Fruit fly (Drosophila melanogaster) S2 (cell line): ENCODE measurements around the gene Traf-like.
A peak's percentile ranks its signal among the peaks of the same experiment; 100 is the strongest.

Experiments
- CG8478 ChIP-seq: fragments of >200 bp; optimal IDR thresholded peaks from 2 replicates; lab custom pipeline; 2018
- CTCF ChIP-seq, 2 experiments: fragments of >200 bp; optimal IDR thresholded peaks; 2 replicates each; lab custom pipeline; 2018

Gene Traf-like

DNA sequence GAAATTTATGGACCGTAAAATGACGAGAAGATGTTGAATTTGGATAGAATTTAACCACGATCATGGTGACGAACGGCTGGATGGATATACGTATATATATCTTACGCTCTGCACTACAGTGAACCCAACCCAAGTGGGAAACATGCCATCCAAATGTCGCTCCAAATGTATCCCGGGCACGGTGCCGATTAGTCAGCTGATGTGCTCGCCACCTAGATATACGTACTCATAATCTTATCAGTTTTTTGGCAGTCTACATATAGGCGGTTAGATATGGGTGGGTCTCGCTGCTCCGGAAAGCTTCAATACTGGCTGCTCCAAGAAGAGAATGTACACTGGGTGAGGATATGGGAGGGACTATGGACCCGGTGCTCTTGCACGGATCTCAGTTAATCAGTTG lies 8.8 kb upstream of the Traf-like start:
- TF ChIP-seq CG8478 (no peak), CTCF (optimal IDR thresholded peaks at IDR 0.05; lab: Kevin White, UChicago) (no peak)

DNA sequence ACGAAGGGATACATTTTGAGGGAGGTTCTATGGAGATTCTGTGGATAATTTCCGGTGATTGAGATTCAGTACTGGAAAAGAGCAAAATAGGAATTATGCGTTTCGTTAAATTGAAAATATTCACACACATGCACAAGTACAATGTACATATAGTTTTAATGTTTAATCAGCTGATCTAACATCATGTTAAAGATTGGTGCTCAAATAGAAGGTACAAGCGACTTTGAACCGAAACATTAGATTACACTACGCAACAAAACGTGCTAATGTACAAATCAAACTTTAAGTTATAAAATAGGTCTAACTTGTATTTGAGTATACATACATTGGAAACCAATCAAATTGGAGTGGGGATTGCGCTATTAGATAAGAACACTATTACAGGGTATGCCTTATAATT lies 5.2 kb downstream of the Traf-like start:
- TF ChIP-seq CG8478 (no peak), CTCF (optimal IDR thresholded peaks at IDR 0.05; lab: Kevin White, UChicago) (no peak)

DNA sequence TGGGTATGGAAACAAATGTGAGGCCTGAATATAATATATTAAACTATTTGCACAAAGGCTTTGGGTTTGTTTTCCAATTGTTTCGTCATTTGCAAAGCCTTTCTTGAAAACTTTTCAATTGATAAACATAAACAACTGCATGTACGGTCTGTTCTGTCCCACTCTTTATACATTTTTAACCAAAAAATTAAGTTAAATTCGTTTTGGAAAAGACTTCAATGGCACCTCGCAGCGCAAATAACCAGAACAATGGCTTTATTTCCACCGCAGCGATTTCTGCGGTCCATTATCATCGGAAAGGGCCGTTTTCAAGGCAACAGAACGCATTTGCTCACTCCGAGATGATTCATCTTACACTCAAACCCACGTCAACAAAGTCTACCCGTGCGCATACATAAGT lies 6.0 kb downstream of the Traf-like start:
- TF ChIP-seq CTCF (optimal IDR thresholded peaks at IDR 0.05; lab: Kevin White, UChicago), result no peak
- TF ChIP-seq CG8478, result no peak

DNA sequence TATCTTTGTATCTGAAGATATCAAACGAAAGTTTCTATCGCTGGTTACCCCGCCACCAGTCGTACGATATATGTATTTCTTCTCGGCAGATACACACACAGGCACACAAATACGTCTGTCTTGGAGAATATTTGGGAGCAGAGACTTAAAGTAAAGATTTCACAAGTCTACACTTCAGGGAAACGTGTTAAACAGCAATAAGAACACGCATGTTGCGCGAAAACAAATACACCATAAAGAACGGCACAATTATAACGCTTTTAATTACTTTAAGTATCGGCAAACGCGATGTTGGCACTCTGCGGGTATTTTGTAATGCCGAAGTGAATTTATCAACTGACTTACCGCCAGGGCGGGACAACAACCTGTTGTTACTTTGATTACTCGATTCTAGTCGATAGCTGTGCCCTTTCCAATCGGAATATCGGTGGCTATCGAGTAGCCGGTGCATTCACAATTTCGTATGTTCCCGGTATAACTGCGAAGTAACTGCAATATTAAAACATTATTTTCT lies 7.1 kb downstream of the Traf-like start, which contains the start of gene AnxB11:
Gene AnxB11, minus strand, starts transcription at position 367 of the 514 bp plus-strand sequence.
- TF ChIP-seq CTCF (optimal IDR thresholded peaks at IDR 0.05; lab: Kevin White, UChicago), result no peak
- no peak for TF ChIP-seq CG8478

DNA sequence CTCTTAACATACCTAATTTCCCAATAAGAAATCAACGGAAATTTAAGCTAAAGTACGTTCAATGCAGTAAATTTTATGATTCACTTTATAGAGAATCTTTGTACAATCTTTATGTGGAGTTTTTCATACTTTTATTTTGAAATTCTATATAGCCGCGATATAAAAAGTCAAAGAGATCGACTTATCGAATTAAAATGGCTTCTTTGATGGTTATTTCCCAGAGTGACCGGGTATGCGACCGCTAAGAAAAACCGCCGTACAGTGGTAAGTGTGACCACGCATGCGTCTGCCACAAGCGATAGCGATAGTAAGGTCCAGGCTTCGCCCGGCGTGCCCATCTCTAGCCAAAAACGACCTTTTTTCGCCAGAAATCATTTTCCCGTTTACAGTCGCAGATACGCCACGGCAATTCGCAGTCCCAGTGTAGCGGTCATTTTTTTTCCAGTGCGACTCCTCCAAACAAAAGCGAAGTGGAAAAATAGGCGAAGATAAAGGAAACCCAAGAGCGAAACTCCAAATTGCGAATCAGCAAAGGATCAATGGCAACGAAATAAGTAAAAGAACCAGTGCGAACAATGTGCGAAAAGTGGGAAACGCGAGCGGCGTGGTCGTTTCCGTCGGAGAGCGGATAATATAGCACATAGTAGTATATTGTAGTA lies 7.7 kb downstream of the Traf-like start, which contains the start of gene hang:
Gene hang, plus strand, starts transcription at position 366 of the 659 bp plus-strand sequence.
- TF ChIP-seq CG8478 (no peak), CTCF (optimal IDR thresholded peaks at IDR 0.05; lab: Kevin White, UChicago) (peak in 1 of 2 experiments; percentile 25)

DNA sequence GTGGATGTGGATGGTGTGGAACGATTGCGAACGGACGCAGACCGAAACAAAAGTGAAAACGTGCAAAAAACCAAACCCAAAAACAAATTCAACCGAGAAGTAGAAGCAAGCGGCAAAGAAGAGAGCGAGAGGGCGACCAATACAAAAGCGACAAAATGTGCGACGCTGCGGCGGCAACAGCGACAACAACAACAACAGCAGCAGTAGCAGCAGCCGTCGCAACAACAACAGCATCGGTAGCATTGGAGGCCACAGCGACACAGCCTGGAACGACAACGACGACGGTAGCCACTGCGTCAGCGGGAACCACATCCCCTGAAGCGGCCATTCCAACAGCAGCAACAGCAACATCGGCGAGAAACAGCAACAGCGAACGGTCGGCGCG lies 8.3 kb downstream of the Traf-like start:
- TF ChIP-seq CTCF (optimal IDR thresholded peaks at IDR 0.05; lab: Kevin White, UChicago) (no peak), CG8478 (no peak)

DNA sequence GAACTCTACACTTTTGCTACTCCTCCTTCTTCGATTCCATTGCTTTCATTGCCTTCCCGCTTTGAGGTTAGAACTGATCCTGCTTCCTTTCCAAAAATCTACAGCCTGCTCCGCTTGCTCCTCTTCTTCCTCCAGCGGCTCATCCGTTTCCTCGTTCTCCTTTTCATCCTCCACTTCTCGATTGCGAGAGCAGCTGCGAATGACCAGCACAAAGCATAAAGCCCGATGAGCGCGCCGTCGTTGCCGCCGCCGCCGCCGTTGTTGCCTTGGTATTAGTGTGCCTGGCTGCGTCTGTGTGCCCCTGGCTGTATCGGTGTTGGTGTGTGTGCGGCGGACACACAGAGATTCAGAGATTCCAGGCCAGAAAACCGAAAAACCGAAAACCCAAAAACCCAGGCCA lies 9.4 kb downstream of the Traf-like start:
- TF ChIP-seq CG8478 (no peak), CTCF (optimal IDR thresholded peaks at IDR 0.05; lab: Kevin White, UChicago) (no peak)

DNA sequence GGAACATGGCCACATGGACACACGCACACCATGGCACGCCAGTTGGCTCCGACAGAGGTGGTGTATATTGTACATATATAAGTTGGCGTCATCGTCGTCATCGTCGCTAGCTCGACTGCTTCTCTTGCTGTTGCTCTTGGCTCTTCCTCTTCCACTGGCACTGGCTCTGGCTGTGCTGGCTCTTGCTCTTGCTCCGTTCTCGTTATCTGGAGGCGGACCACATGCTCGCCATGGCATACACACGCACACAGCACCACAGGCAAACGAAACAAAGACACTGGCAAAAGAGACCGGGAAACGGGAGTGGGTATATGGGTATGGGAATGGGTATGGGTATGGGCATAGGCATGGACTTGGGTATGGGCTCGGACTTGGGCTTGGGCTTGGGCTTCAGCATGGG lies 10.3 kb downstream of the Traf-like start:
- TF ChIP-seq CG8478 (no peak), CTCF (optimal IDR thresholded peaks at IDR 0.05; lab: Kevin White, UChicago) (no peak)

DNA sequence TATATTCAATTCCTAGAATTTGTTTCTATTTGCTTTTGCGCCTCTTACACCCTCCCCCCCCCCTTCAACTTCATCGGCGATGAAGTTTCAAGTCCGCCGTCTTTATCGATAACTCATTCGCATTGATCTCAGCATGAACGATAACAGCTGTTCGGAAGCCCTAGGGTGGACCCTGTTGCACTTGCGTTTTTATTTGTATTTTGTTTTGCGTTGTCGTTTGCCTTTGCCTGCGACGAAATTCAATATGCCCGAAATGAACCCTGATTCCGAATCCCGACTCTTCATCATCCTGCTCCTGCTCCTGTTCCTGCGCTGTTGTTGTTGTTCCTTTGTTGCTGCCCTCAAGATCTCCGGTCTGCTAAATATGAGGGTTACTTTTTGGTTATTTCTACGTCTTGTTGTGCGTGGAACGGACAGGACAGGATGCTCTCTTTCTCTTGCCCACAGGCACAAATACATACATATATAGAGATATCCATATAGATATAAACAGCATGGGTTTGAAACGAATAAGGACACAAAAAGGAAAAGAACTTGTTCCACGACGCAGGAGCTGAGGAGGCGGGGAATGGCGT lies 11.7 kb downstream of the Traf-like start:
- TF ChIP-seq CG8478, result no peak
- no peak for TF ChIP-seq CTCF (optimal IDR thresholded peaks at IDR 0.05; lab: Kevin White, UChicago)

DNA sequence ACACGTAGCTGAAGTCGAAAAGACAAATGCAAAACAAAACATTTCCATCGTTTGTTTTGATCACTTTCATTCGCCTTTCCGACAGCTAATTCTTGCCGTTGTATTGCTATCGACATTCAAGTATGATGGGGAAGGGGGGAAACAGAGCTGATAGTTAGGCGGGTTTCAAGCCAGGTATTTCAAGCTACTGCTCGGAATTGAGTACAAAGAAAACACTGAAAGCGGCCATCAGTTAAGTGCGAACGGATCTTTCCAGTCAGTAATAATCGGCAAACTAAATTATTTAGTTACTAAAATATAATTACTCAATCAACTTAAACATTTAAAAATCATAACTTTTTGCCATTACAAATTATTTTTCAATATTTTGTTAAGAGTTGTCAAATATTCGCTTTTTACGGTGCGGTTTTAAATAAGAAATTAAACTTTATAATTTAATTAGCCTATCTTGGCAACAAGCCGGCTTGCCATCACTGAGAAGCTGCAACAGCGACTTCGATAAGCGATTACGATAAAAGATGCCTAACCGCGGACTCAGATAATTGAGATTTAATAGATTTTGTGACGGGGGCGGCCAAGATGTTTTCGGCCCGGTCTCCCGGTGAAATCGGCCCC lies 13.0 kb downstream of the Traf-like start:
- TF ChIP-seq CG8478, result no peak
- no peak for TF ChIP-seq CTCF (optimal IDR thresholded peaks at IDR 0.05; lab: Kevin White, UChicago)

DNA sequence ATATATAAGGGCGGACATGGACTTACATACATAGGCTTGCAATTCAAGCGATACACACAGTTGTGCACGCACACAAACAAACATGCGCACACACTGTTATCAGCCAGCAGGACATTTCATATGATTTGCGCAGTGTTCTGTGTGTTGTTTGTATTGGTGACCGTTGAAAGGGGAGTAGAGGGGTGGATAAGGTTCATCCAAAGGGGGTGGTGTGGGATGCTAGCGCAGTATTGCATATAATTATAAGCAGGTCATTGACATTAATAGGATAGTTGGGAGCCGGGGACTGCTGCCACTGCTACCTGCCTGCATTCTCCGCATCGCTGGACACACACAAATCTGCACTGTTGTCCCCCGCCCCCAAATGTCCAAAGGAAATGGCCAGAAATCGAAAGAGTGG lies 13.6 kb downstream of the Traf-like start:
- TF ChIP-seq CG8478 (no peak), CTCF (optimal IDR thresholded peaks at IDR 0.05; lab: Kevin White, UChicago) (no peak)

DNA sequence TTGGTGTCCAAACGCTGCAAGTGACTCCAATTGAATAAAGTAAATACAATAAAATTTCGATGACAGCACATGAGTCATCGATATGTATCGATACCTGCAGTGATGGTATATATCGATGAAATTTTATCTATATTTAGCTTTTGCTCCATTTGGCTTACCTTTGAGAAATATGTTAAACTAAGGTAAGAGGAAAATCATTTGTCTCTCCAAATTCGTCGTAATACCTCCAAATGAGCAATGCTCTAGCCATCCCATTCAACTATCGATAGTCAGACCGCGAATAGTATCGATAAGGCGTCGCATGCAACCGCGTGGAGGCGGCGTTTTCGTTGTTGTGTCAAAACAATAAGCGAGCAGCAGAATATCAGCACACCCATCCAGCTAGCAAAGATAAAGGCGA lies 26.4 kb downstream of the Traf-like start, which contains the start of the genes Cdc50 and rngo:
Gene Cdc50, minus strand, starts transcription at position 52 of the 400 bp plus-strand sequence.
Gene rngo, plus strand, starts transcription at position 189 of the 400 bp plus-strand sequence.
- TF ChIP-seq CG8478 (no peak), CTCF (optimal IDR thresholded peaks at IDR 0.05; lab: Kevin White, UChicago) (no peak)

DNA sequence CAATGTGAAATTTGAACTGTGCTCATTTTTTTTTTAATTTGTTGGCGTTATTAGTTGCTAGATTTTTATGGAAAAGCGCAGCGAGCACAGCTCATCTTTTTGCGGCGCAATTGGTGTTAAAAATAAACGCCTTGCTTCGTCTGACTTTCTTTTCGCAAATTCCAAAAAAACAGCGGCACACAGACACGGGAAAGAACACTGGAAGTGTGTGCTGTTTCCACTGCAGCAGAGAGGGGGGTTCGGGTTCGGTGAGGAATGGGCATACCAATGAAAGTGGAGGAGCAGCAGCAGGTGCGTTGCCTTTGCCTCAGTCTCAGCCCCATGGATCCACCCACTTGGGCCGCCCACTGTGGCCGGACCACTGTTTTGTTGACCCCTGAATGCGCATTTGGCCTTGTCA lies 27.5 kb downstream of the Traf-like start:
- TF ChIP-seq CG8478, result no peak
- TF ChIP-seq CTCF (optimal IDR thresholded peaks at IDR 0.05; lab: Kevin White, UChicago), result no peak

DNA sequence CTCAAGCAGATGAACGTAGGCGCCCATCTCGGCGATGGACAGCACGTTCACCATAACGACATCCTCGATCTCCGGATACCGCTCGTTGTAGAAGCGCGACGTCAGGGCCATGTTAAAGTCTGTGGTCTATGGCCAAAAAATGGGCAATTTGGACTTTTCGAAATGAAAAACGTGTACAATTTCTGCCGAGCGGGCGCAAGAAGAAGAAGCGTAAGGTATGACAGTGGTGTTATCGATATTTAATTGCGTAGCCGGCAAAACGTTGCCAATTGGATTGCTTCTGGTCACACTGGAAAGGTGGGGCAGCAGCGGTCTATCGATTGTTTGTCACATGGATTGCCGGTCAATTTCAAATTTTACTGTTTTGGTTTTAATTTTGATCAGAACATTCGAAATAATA lies 31.9 kb downstream of the Traf-like start, which contains the start of gene eIF2alpha:
Gene eIF2alpha, minus strand, starts transcription at position 225 of the 400 bp plus-strand sequence.
- peak; percentile 10 to 13 for TF ChIP-seq CTCF (optimal IDR thresholded peaks at IDR 0.05; lab: Kevin White, UChicago)
- TF ChIP-seq CG8478, result no peak

DNA sequence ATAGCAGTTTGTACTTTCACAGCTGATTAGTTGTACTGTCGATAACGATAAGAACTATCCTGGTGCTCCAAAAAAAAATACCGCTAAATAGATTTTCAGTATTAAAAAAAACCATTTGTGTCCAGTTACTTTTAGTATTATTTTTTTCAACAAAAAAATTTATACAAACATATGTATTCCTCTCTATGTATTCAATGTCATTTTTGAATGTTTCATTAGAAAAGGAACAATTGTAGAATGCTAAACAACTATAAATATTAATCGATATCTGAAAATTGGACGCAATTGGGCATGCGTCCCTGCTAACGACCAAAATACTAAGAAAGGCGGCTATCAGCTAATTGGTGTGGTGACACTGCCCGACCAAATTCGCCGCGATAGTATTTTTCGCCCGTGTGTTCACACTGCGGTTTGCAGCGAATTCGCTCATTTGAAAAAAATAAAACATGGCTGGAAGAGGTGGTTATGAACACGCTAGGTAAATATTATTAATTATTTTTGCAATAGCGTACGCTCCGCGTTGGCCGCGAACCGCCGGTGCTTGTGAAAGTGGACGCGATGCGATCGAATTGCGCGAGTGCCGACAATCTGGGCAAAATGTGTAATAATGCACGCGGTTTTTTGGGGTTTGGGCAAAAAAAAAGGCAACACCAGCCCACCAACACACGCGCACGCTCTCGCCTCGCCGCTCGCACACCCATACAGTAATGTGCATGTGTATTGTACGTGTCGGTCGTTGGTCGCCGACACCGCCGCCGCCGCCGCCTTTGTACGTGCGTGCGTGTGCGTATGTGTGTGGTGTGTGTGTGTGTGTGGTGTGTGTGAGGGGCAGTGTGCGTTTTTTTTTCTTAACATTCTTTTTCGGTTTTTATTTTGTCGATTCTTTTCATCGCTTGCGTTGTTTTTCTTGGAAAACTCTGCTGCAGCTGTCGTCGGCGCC lies 33.7 kb downstream of the Traf-like start, which contains the start of the genes CG34015 and eIF4H1:
Gene CG34015, minus strand, starts transcription at position 51 of the 940 bp plus-strand sequence.
Gene eIF4H1, plus strand, starts transcription at position 414 of the 940 bp plus-strand sequence.
- TF ChIP-seq CG8478 (no peak), CTCF (optimal IDR thresholded peaks at IDR 0.05; lab: Kevin White, UChicago) (no peak)
